Worm (Caenorhabditis elegans) whole organism, L4 larva: Measurements from ENCODE around the gene rha-2.

Experiments used
- F26F4.8 ChIP-seq: fragments of 200-800 bp; sonication (Bioruptor generic); conservative IDR thresholded peaks from 2 replicates; pipeline ENCODE4 v1.3.6; 2022; ENCODE audit warnings: missing genetic modification characterization, missing compliant biosample characterization
- T20F7.1 ChIP-seq: fragments of 200-800 bp; sonication (Bioruptor generic); optimal IDR thresholded peaks from 2 replicates; lab custom pipeline; 2018; ENCODE audit warnings: mild to moderate bottlenecking, missing genetic modification characterization, missing compliant biosample characterization
- T26A8.4 ChIP-seq: fragments of 200-800 bp; sonication (Bioruptor generic); IDR thresholded peaks from 2 replicates; pipeline ENCODE4 v1.3.6; 2022; ENCODE audit warnings: missing genetic modification characterization, missing compliant biosample characterization
- Y48G9A.11 ChIP-seq: fragments of 200-800 bp; sonication (Bioruptor generic); IDR thresholded peaks from 2 replicates; pipeline ENCODE4 v1.3.6; 2022; ENCODE audit warnings: missing genetic modification reagents, missing genetic modification characterization, missing compliant biosample characterization
- Y75B8A.6 ChIP-seq: fragments of 200-800 bp; sonication (Bioruptor generic); IDR thresholded peaks from 2 replicates; pipeline ENCODE4 v1.3.6; 2022; ENCODE audit warnings: missing genetic modification reagents, missing genetic modification characterization, missing compliant biosample characterization
- ZK337.2 ChIP-seq: fragments of 200-800 bp; sonication (Bioruptor generic); IDR thresholded peaks from 2 replicates; pipeline ENCODE4 v1.3.6; 2022; ENCODE audit warnings: missing genetic modification reagents, missing genetic modification characterization, missing compliant biosample characterization
- aha-1 ChIP-seq: fragments of 150-350 bp; peaks from one replicate; lab custom pipeline; 2014; ENCODE audit warnings: missing biosample characterization, missing genetic modification characterization
- ama-1 ChIP-seq: fragments of 150-350 bp; optimal IDR thresholded peaks from 2 replicates; lab custom pipeline; 2014; ENCODE audit warnings: inconsistent platforms, mixed read lengths
- ceh-28 ChIP-seq: fragments of 150-350 bp; optimal IDR thresholded peaks from 2 replicates; lab custom pipeline; 2014; ENCODE audit warnings: missing biosample characterization, missing genetic modification reagents, missing genetic modification characterization
- ceh-62 ChIP-seq: sonication (generic microtip); optimal IDR thresholded peaks from 2 replicates; lab custom pipeline; 2017; ENCODE audit warnings: missing biosample characterization, missing genetic modification characterization
- daf-8 ChIP-seq: fragments of 200-800 bp; sonication (Bioruptor generic); IDR thresholded peaks from 2 replicates; pipeline ENCODE4 v1.3.6; 2022; ENCODE audit warnings: missing genetic modification characterization, missing compliant biosample characterization
- dmd-8 ChIP-seq: fragments of 200-800 bp; sonication (Bioruptor generic); IDR thresholded peaks from 2 replicates; pipeline ENCODE4 v1.3.6; 2022; ENCODE audit warnings: missing genetic modification characterization, missing compliant biosample characterization
- dmd-9 ChIP-seq: fragments of 200-800 bp; sonication (Bioruptor generic); IDR thresholded peaks from 2 replicates; pipeline ENCODE4 v1.3.6; 2022; ENCODE audit warnings: missing genetic modification reagents, missing genetic modification characterization, missing compliant biosample characterization
- egl-27 ChIP-seq: sonication (generic microtip); optimal IDR thresholded peaks from 3 replicates; lab custom pipeline; 2017; ENCODE audit warnings: missing biosample characterization, missing genetic modification reagents, missing genetic modification characterization
- gei-8 ChIP-seq: fragments of 200-800 bp; sonication (Bioruptor generic); optimal IDR thresholded peaks from 2 replicates; lab custom pipeline; 2018; ENCODE audit warnings: mild to moderate bottlenecking, missing genetic modification characterization, missing compliant biosample characterization
- hif-1 ChIP-seq, 2 experiments: sonication (generic microtip); optimal IDR thresholded peaks; 2 replicates each; lab custom pipeline; 2016 to 2017; ENCODE audit warnings: missing compliant biosample characterization in 2 of 2, missing genetic modification characterization in 2 of 2, missing genetic modification reagents in 2 of 2, missing genotype in 2 of 2, mild to moderate bottlenecking in 1 of 2
- hlh-11 ChIP-seq: fragments of 200-800 bp; sonication (Bioruptor generic); optimal IDR thresholded peaks from 2 replicates; lab custom pipeline; 2018; ENCODE audit warnings: mild to moderate bottlenecking, missing genetic modification characterization, missing compliant biosample characterization
- lin-29 ChIP-seq: fragments of 200-800 bp; sonication (Bioruptor generic); IDR thresholded peaks from 2 replicates; pipeline ENCODE4 v1.3.6; 2022; ENCODE audit warnings: missing genetic modification reagents, missing genetic modification characterization, missing compliant biosample characterization
- lin-38 ChIP-seq: fragments of 200-800 bp; sonication (Bioruptor generic); IDR thresholded peaks from 2 replicates; pipeline ENCODE4 v1.3.6; 2022; ENCODE audit warnings: missing genetic modification reagents, missing genetic modification characterization, missing compliant biosample characterization
- lsy-2 ChIP-seq, 2 experiments: fragments of 150-350 bp in 1 of 2; sonication (generic microtip) in 1 of 2; optimal IDR thresholded peaks; 2 replicates each; lab custom pipeline; 2014 to 2017; ENCODE audit warnings: missing biosample characterization in 2 of 2, missing genetic modification characterization in 2 of 2
- madf-5 ChIP-seq, 2 experiments: fragments of 200-800 bp; sonication (Bioruptor generic); IDR thresholded peaks; 2 replicates each; pipeline ENCODE4 v1.3.6; 2022; ENCODE audit warnings: missing compliant biosample characterization in 2 of 2, missing genetic modification characterization in 2 of 2
- madf-9 ChIP-seq: fragments of 200-800 bp; sonication (Bioruptor generic); conservative IDR thresholded peaks from 2 replicates; pipeline ENCODE4 v1.3.6; 2022; ENCODE audit warnings: missing genetic modification reagents, missing genetic modification characterization, missing compliant biosample characterization
- mdl-1 ChIP-seq, 2 experiments: fragments of 150-350 bp in 1 of 2; sonication (generic microtip) in 1 of 2; optimal IDR thresholded peaks; 2 replicates each; lab custom pipeline; 2014 to 2017; ENCODE audit warnings: missing biosample characterization in 2 of 2, missing genetic modification characterization in 2 of 2
- mep-1 ChIP-seq: fragments of 150-350 bp; sonication (generic microtip); optimal IDR thresholded peaks from 3 replicates; lab custom pipeline; 2014; ENCODE audit warnings: missing biosample characterization, missing genetic modification characterization
- mxl-2 ChIP-seq: fragments of 200-800 bp; sonication (Bioruptor generic); conservative IDR thresholded peaks from 2 replicates; pipeline ENCODE4 v1.3.6; 2022; ENCODE audit warnings: missing genetic modification reagents, missing genetic modification characterization, missing compliant biosample characterization
- mxl-3 ChIP-seq: fragments of 200-800 bp; sonication (Bioruptor generic); optimal IDR thresholded peaks from 2 replicates; lab custom pipeline; 2018; ENCODE audit warnings: mild to moderate bottlenecking, missing genetic modification characterization, missing compliant biosample characterization
- nhr-10 ChIP-seq: fragments of 150-350 bp; optimal IDR thresholded peaks from 2 replicates; lab custom pipeline; 2014; ENCODE audit warnings: missing biosample characterization, missing genetic modification characterization
- nhr-237 ChIP-seq: sonication (generic microtip); optimal IDR thresholded peaks from 2 replicates; lab custom pipeline; 2017; ENCODE audit warnings: missing biosample characterization, missing genetic modification characterization
- nhr-25 ChIP-seq: sonication (generic microtip); optimal IDR thresholded peaks from 2 replicates; lab custom pipeline; 2017; ENCODE audit warnings: missing genetic modification characterization, mild to moderate bottlenecking, missing compliant biosample characterization, antibody characterized with exemption, moderate library complexity, borderline replicate concordance; ENCODE audit not compliant: insufficient read depth
- nhr-28 ChIP-seq: fragments of 150-350 bp; optimal IDR thresholded peaks from 2 replicates; lab custom pipeline; 2014; ENCODE audit warnings: missing biosample characterization, missing genetic modification characterization
- nhr-41 ChIP-seq: fragments of 200-800 bp; sonication (Bioruptor generic); IDR thresholded peaks from 2 replicates; pipeline ENCODE4 v1.3.6; 2022; ENCODE audit warnings: missing genetic modification reagents, missing genetic modification characterization, missing compliant biosample characterization
- nhr-6 ChIP-seq: fragments of 150-350 bp; optimal IDR thresholded peaks from 2 replicates; lab custom pipeline; 2014; ENCODE audit warnings: missing biosample characterization, missing genetic modification characterization
- pha-4 ChIP-seq, 2 experiments: fragments of 150-350 bp in 1 of 2; fragments of 200-800 bp in 1 of 2; sonication (Bioruptor generic) in 1 of 2; IDR thresholded peaks in 1 of 2; optimal IDR thresholded peaks in 1 of 2; 2 replicates each; pipeline versions ENCODE4 v1.3.6 to Lab custom; 2014 to 2022; ENCODE audit warnings: missing genetic modification characterization in 2 of 2, missing genetic modification reagents in 2 of 2, missing biosample characterization in 1 of 2, missing compliant biosample characterization in 1 of 2
- set-16 ChIP-seq: fragments of 200-800 bp; sonication (Bioruptor generic); IDR thresholded peaks from 2 replicates; pipeline ENCODE4 v1.3.6; 2022; ENCODE audit warnings: missing genetic modification reagents, missing genetic modification characterization, missing compliant biosample characterization
- skn-1 ChIP-seq: fragments of 150-350 bp; optimal IDR thresholded peaks from 2 replicates; lab custom pipeline; 2014; ENCODE audit warnings: missing biosample characterization, missing genetic modification characterization
- spr-3 ChIP-seq: fragments of 200-800 bp; sonication (Bioruptor generic); optimal IDR thresholded peaks from 2 replicates; lab custom pipeline; 2018; ENCODE audit warnings: mild to moderate bottlenecking, missing genetic modification characterization, missing compliant biosample characterization
- unc-62 ChIP-seq, 3 experiments: fragments of 150-350 bp in 1 of 3; sonication (generic microtip); optimal IDR thresholded peaks in 2 of 3; peaks in 1 of 3; 1 replicate in 1 of 3; 2 replicates in 2 of 3; lab custom pipeline; 2014 to 2017; ENCODE audit warnings: missing biosample characterization in 3 of 3, missing genetic modification characterization in 3 of 3, missing genetic modification reagents in 3 of 3, missing genotype in 1 of 3
- ztf-11 ChIP-seq: fragments of 150-350 bp; optimal IDR thresholded peaks from 2 replicates; lab custom pipeline; 2014; ENCODE audit warnings: missing biosample characterization, missing genetic modification characterization

rha-2 gene

ce11 chrIII:8575359-8576101 is 38.8 kb downstream of the rha-2 start:
- no peak for TF ChIP-seq mep-1 (tag; lab: Kevin White, UChicago)
- TF ChIP-seq dmd-8 (GFP tag; lab: Robert Waterston, UW), result no peak
- peak in 1 of 2 experiments; percentile 72 for TF ChIP-seq unc-62 (GFP tag; optimal IDR thresholded peaks at IDR 0.05 in 1 of 2; lab: Kevin White, UChicago)
- TF ChIP-seq unc-62 (tag; optimal IDR thresholded peaks at IDR 0.05; lab: Kevin White, UChicago), result no peak
- TF ChIP-seq nhr-28 (tag; lab: Kevin White, UChicago), result peak; percentile 15
- peak; percentile 67 for TF ChIP-seq aha-1 (tag; lab: Kevin White, UChicago)

- TF ChIP-seq nhr-28 (tag; lab: Kevin White, UChicago), result peak; percentile 18
- peak; percentile 84 for TF ChIP-seq aha-1 (tag; lab: Kevin White, UChicago)
- no peak for TF ChIP-seq F26F4.8 (GFP tag; lab: Robert Waterston, UW)
Measured at ce11 chrIII:8574299-8574698, 40.1 kb downstream of the rha-2 start.

ce11 chrIII:8573869-8574268 is 40.5 kb downstream of the rha-2 start:
- TF ChIP-seq nhr-237 (no peak), T26A8.4 (GFP tag; lab: Robert Waterston, UW) (no peak), spr-3 (no peak), nhr-41 (GFP tag; lab: Robert Waterston, UW) (no peak), ceh-62 (tag; lab: Kevin White, UChicago) (no peak), mdl-1 (tag; optimal IDR thresholded peaks at IDR 0.05; lab: Kevin White, UChicago) (no peak), ztf-11 (no peak), Y75B8A.6 (GFP tag; lab: Robert Waterston, UW) (no peak), set-16 (no peak), nhr-6 (no peak), ceh-28 (no peak), egl-27 (no peak), dmd-9 (GFP tag; lab: Robert Waterston, UW) (no peak)

- TF ChIP-seq unc-62 (GFP tag; optimal IDR thresholded peaks at IDR 0.05 in 1 of 2; lab: Kevin White, UChicago), result peak in 1 of 2 experiments; percentile 90
- TF ChIP-seq unc-62 (tag; optimal IDR thresholded peaks at IDR 0.05; lab: Kevin White, UChicago), result no peak
- TF ChIP-seq mxl-2 (GFP tag; lab: Robert Waterston, UW), result no peak
Measured at ce11 chrIII:8573301-8573700, 41.1 kb downstream of the rha-2 start.

ce11 chrIII:8571845-8572244 is 42.5 kb downstream of the rha-2 start:
- TF ChIP-seq hlh-11 (tag; lab: Kevin White, UChicago) (peak; percentile 13), nhr-25 (tag; lab: Kevin White, UChicago) (no peak), lin-38 (no peak), ZK337.2 (GFP tag; lab: Robert Waterston, UW) (0 out of 2 replicates have a peak, but pooled peaks have one; percentile 18)

ce11 chrIII:8570289-8570688 is 44.1 kb downstream of the rha-2 start:
- peak; percentile 83; the same call in 1 of the 2 replicates for TF ChIP-seq set-16
- TF ChIP-seq daf-8 (GFP tag; lab: Robert Waterston, UW), result no peak

- TF ChIP-seq ceh-28 (no peak), ama-1 (lab: Kevin White, UChicago) (no peak), lsy-2 (tag; optimal IDR thresholded peaks at IDR 0.05; lab: Kevin White, UChicago) (no peak), skn-1 (tag; lab: Kevin White, UChicago) (no peak), gei-8 (no peak), hif-1 (tag; optimal IDR thresholded peaks at IDR 0.05; lab: Kevin White, UChicago) (no peak), nhr-10 (tag; lab: Kevin White, UChicago) (no peak), madf-9 (GFP tag; lab: Robert Waterston, UW) (no peak), T20F7.1 (GFP tag; lab: Kevin White, UChicago) (no peak), mep-1 (tag; lab: Kevin White, UChicago) (no peak), hlh-11 (tag; lab: Kevin White, UChicago) (no peak), nhr-25 (tag; lab: Kevin White, UChicago) (no peak), madf-5 (GFP tag; IDR thresholded peaks at IDR 0.05; lab: Robert Waterston, UW) (no peak), pha-4 (GFP tag; IDR thresholded peaks at IDR 0.05; lab: Robert Waterston, UW) (no peak), pha-4 (tag; optimal IDR thresholded peaks at IDR 0.05; lab: Kevin White, UChicago) (no peak), mxl-3 (GFP tag; lab: Kevin White, UChicago) (no peak), Y48G9A.11 (no peak), lin-29 (GFP tag; lab: Robert Waterston, UW) (no peak)
Measured at ce11 chrIII:8564372-8564771, 50.0 kb downstream of the rha-2 start.
